Worm (Caenorhabditis elegans): ENCODE data around the gene otub-1.

Gene otub-1

DNA sequence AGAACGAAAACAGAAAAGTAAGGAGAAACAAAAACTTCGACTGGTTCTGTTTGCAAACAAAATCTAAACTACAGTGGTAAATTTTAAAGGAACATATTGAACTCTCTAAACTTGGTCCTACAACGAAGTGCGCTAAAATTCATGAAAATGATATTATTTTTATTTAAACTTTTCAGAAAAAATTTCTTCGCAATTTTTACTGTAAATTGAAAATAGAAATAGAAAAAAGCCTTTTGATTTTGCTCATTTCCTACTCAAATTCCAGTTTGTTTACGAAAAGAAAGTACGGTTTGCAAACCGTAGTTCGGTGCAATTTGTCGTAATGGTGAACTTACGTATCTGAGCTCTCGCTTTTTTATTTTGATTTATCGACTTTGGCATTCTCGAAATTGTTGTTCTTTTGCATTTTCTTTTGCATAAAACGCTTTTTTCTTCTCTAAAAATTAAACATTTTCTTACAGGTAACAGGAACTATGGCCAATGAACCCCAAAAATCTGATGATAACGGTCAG lies at the start of gene otub-1:
Gene otub-1 (plus strand): TSS at position 462 of the 512 bp plus-strand sequence.
- TF ChIP-seq lin-39 (tag; optimal IDR thresholded peaks at IDR 0.05): no peak

DNA sequence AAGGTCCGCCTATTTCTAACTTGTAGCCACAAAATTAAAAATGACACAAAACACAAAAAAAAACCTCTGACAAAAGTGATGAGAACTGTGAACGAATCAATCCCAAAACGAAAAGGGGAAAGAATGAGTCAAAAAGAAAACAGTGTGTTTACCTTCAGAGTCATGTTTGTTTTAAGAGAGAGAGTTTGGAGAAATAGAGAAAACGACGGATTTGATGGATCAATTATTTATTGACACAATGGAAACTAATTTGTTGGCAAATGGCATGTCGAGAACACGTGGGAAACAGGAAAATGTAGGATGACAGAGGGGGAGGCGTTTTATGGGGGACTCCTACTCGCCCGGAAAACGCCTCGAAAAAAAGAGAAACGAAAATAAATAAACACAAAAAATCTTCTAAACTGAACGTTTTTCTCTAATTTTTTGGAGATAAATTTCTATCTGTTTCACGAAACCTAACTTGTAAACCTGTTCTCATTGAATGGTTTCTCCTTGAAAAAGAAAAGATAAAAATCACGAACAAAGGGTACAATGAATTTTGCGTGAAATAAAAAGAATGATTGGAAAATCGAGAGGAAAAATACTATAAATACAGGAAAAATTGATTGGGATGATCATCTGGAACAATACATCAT lies 49.2 kb upstream of the otub-1 start:
- TF ChIP-seq C34F6.9 (tag; optimal IDR thresholded peaks at IDR 0.05) (no peak), F13H6.1 (tag; optimal IDR thresholded peaks at IDR 0.05) (peak; percentile 4), nhr-129 (tag; optimal IDR thresholded peaks at IDR 0.05) (peak; percentile 31)

DNA sequence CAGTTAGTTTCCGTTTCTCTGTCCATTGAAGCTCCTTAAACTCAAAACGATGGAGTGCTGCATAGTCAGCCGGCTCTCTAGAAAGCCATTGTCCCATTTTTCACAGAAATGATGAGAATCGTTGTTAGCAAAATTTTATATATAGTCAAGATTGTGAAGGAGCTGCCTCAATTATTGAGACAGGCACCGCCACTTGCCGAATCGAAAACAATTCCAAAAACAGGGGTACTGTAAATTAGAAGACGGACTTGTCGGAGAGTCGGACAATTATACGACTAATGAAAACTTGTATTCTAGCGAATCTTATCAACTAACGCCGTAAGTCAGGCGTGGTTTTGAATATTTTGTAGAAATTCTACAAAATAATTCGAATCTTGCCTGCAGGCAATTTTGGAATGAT lies 45.9 kb upstream of the otub-1 start, which contains the start of gene F14H8.2:
Gene F14H8.2 (minus strand): TSS at position 101 of the 400 bp plus-strand sequence.
- TF ChIP-seq sem-4 (tag; optimal IDR thresholded peaks at IDR 0.05) (no peak), blmp-1 (tag; optimal IDR thresholded peaks at IDR 0.05; ENCODE audit: insufficient read depth) (no peak), egl-27 (tag; optimal IDR thresholded peaks at IDR 0.05) (no peak)

DNA sequence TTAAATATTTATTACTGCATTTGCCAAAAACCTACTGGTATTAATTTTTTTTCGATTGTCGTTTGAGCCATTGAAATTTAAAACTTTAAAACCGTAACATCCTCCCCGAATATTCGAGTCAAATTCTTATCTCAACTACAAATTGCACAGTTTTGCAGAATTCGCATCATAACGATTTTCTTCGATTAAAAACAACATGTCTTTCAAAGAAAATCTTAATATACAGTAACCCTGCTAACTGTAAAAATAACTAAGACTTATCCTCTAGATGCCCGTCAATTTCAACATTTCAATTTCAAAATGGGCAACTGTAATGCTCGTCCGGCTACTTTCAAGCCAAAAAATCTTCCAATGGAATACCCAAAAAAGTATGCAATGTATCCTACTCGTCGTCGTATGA lies 45.4 kb upstream of the otub-1 start, which contains the start of gene F14H8.5:
Gene F14H8.5 (plus strand): TSS at position 301 of the 400 bp plus-strand sequence.
- TF ChIP-seq lin-39 (tag; optimal IDR thresholded peaks at IDR 0.05) (no peak), ztf-11 (tag; optimal IDR thresholded peaks at IDR 0.05) (no peak), nhr-25 (tag; optimal IDR thresholded peaks at IDR 0.05) (no peak), lin-13 (GFP tag; optimal IDR thresholded peaks at IDR 0.05) (no peak), R02D3.7 (tag; optimal IDR thresholded peaks at IDR 0.05) (no peak), nhr-10 (tag; optimal IDR thresholded peaks at IDR 0.05) (no peak), lin-11 (tag; optimal IDR thresholded peaks at IDR 0.05) (no peak), ztf-4 (tag; optimal IDR thresholded peaks at IDR 0.05) (no peak), crh-2 (tag; optimal IDR thresholded peaks at IDR 0.05) (no peak), nhr-11 (tag; optimal IDR thresholded peaks at IDR 0.05) (no peak), ceh-82 (tag; optimal IDR thresholded peaks at IDR 0.05) (no peak), aly-2 (tag; optimal IDR thresholded peaks at IDR 0.05) (no peak), F13H6.1 (tag; optimal IDR thresholded peaks at IDR 0.05) (no peak), fos-1 (tag; optimal IDR thresholded peaks at IDR 0.05) (no peak), elt-1 (tag; optimal IDR thresholded peaks at IDR 0.05) (no peak)

ce11 chrV:15023544-15023943 lies 42.6 kb upstream of the otub-1 start, which contains the start of gene F14H8.4:
Gene F14H8.4 (plus strand): TSS chrV:15023844.
- TF ChIP-seq lsy-2 (tag; optimal IDR thresholded peaks at IDR 0.05) (no peak), sma-9 (GFP tag; optimal IDR thresholded peaks at IDR 0.05) (no peak), sma-9 (tag; optimal IDR thresholded peaks at IDR 0.05) (no peak), nhr-21 (tag; optimal IDR thresholded peaks at IDR 0.05) (no peak), nhr-10 (tag; optimal IDR thresholded peaks at IDR 0.05) (no peak), F13H6.1 (tag; optimal IDR thresholded peaks at IDR 0.05) (no peak), mdl-1 (tag; optimal IDR thresholded peaks at IDR 0.05) (no peak), lin-39 (tag; optimal IDR thresholded peaks at IDR 0.05) (no peak), lin-13 (GFP tag; optimal IDR thresholded peaks at IDR 0.05) (no peak), ceh-82 (tag; optimal IDR thresholded peaks at IDR 0.05) (no peak), nhr-237 (tag; optimal IDR thresholded peaks at IDR 0.05) (no peak), ztf-1 (GFP tag; conservative IDR thresholded peaks at IDR 0.05) (no peak), nhr-25 (tag; optimal IDR thresholded peaks at IDR 0.05) (no peak), zag-1 (tag; optimal IDR thresholded peaks at IDR 0.05) (no peak), crh-2 (tag; optimal IDR thresholded peaks at IDR 0.05) (no peak), skn-1 (tag; optimal IDR thresholded peaks at IDR 0.05) (no peak)

- no peak for TF ChIP-seq mab-5 (tag; optimal IDR thresholded peaks at IDR 0.05)
- TF ChIP-seq snpc-4 (tag; optimal IDR thresholded peaks at IDR 0.05): peak; percentile 94
- TF ChIP-seq mdl-1 (tag; optimal IDR thresholded peaks at IDR 0.05): no peak
- no peak for TF ChIP-seq ama-1 (optimal IDR thresholded peaks at IDR 0.05)
- peak; percentile 64 for TF ChIP-seq sma-3 (GFP tag; optimal IDR thresholded peaks at IDR 0.05)
- peak; percentile 10 for TF ChIP-seq gmeb-1 (tag; optimal IDR thresholded peaks at IDR 0.05)
- TF ChIP-seq ceh-16 (tag; optimal IDR thresholded peaks at IDR 0.05): peak; percentile 9
- peak; percentile 18 for TF ChIP-seq nhr-21 (tag; optimal IDR thresholded peaks at IDR 0.05)
- peak; percentile 11 for TF ChIP-seq fos-1 (tag; optimal IDR thresholded peaks at IDR 0.05)
Observed at ce11 chrV:15028896-15029519, 37.1 kb upstream of the otub-1 start, which contains the start of gene F14H8.8. Gene F14H8.8 (plus strand): TSS chrV:15029469.
